Fruit fly (Drosophila melanogaster) whole organism, embryonic: ENCODE results near the gene CG34008.
A peak's percentile ranks its signal among the peaks of the same experiment; 100 is the strongest.

Experiments
- Awh ChIP-seq: fragments of 200-800 bp; sonication (Bioruptor generic); IDR thresholded peaks from 2 replicates; pipeline ENCODE4, ENCODE4 v1.3.6; 2022; ENCODE audit warnings: missing biosample characterization, missing genetic modification characterization
- CG10543 ChIP-seq: fragments of 200-800 bp; sonication (Bioruptor generic); optimal IDR thresholded peaks from 3 replicates; lab custom pipeline; 2017; ENCODE audit warnings: missing biosample characterization, mild to moderate bottlenecking, missing genetic modification characterization, moderate library complexity
- CG1233 ChIP-seq: fragments of 200-800 bp; sonication (Bioruptor generic); optimal IDR thresholded peaks from 4 replicates; lab custom pipeline; 2018; ENCODE audit warnings: missing biosample characterization, mild to moderate bottlenecking, missing genetic modification characterization
- CG12744 ChIP-seq: fragments of 200-800 bp; sonication (Bioruptor generic); optimal IDR thresholded peaks from 2 replicates; lab custom pipeline; 2016; ENCODE audit warnings: missing biosample characterization, missing genetic modification characterization
- CG12769 ChIP-seq: fragments of 200-800 bp; sonication (Bioruptor generic); optimal IDR thresholded peaks from 2 replicates; lab custom pipeline; 2019; ENCODE audit warnings: missing biosample characterization, mild to moderate bottlenecking, missing genetic modification characterization, moderate library complexity
- CG13894 ChIP-seq: fragments of 200-800 bp; sonication (Bioruptor generic); optimal IDR thresholded peaks from 3 replicates; lab custom pipeline; 2018; ENCODE audit warnings: missing biosample characterization, mild to moderate bottlenecking, missing genetic modification characterization, moderate library complexity
- CG4854 ChIP-seq: fragments of 200-800 bp; sonication (Bioruptor generic); optimal IDR thresholded peaks from 2 replicates; lab custom pipeline; 2016; ENCODE audit warnings: missing biosample characterization, missing genetic modification characterization, inconsistent platforms
- CG5180 ChIP-seq: fragments of 200-800 bp; sonication (Bioruptor generic); optimal IDR thresholded peaks from 3 replicates; lab custom pipeline; 2017; ENCODE audit warnings: missing biosample characterization, missing genetic modification characterization, mild to moderate bottlenecking, moderate library complexity, missing genetic modification reagents
- CG6175 ChIP-seq: fragments of 200-800 bp; sonication (Bioruptor generic); IDR thresholded peaks from 3 replicates; pipeline ENCODE4 v1.3.6; 2022; ENCODE audit warnings: missing biosample characterization, missing genetic modification characterization
- CG6791 ChIP-seq: fragments of 200-800 bp; sonication (Bioruptor generic); IDR thresholded peaks from 3 replicates; pipeline ENCODE4 v1.3.6; 2022; ENCODE audit warnings: missing biosample characterization, missing genetic modification characterization; ENCODE audit not compliant: partially characterized antibody
- D19B ChIP-seq: fragments of 200-800 bp; sonication (Bioruptor generic); optimal IDR thresholded peaks from 2 replicates; lab custom pipeline; 2017; ENCODE audit warnings: missing biosample characterization, mild to moderate bottlenecking, missing genetic modification characterization
- Deaf1 ChIP-seq: fragments of 200-800 bp; optimal IDR thresholded peaks from 3 replicates; lab custom pipeline; 2019; ENCODE audit warnings: missing biosample characterization, mild to moderate bottlenecking, missing genetic modification characterization, moderate library complexity
- Drgx ChIP-seq: fragments of 200-800 bp; sonication (Bioruptor generic); IDR thresholded peaks from 2 replicates; pipeline ENCODE4 v1.3.6; 2022; ENCODE audit warnings: missing biosample characterization, missing genetic modification characterization
- HLH3B ChIP-seq: fragments of 200-800 bp; sonication (Bioruptor generic); IDR thresholded peaks from 2 replicates; pipeline ENCODE4 v1.3.6; 2022; ENCODE audit warnings: missing biosample characterization, missing genetic modification characterization
- HmgZ ChIP-seq: fragments of 200-800 bp; sonication (Bioruptor generic); optimal IDR thresholded peaks from 2 replicates; lab custom pipeline; 2018; ENCODE audit warnings: missing biosample characterization, mild to moderate bottlenecking, missing genetic modification characterization
- Hr39 ChIP-seq: fragments of >200 bp; optimal IDR thresholded peaks from 2 replicates; lab custom pipeline; 2017
- Med ChIP-seq: fragments of 200-800 bp; sonication (Bioruptor generic); peaks from one replicate; lab custom pipeline; 2016; ENCODE audit warnings: missing biosample characterization, missing genetic modification characterization, mild to moderate bottlenecking, inconsistent platforms, moderate library complexity
- NFAT ChIP-seq: fragments of 200-800 bp; sonication (Bioruptor generic); IDR thresholded peaks from 2 replicates; pipeline ENCODE4 v1.3.6; 2022; ENCODE audit warnings: missing biosample characterization, missing genetic modification characterization
- Oaz ChIP-seq: fragments of 200-800 bp; sonication (Bioruptor generic); IDR thresholded peaks from 2 replicates; pipeline ENCODE4 v1.3.6; 2022; ENCODE audit warnings: missing biosample characterization, missing genetic modification characterization
- Rfx ChIP-seq: fragments of 200-800 bp; sonication (Bioruptor generic); IDR thresholded peaks from 2 replicates; pipeline ENCODE4 v1.3.6; 2022; ENCODE audit warnings: missing biosample characterization, missing genetic modification characterization
- cg ChIP-seq: fragments of 200-800 bp; sonication (Bioruptor generic); optimal IDR thresholded peaks from 3 replicates; lab custom pipeline; 2019; ENCODE audit warnings: missing biosample characterization, mild to moderate bottlenecking, missing genetic modification characterization, moderate library complexity
- chinmo ChIP-seq: fragments of 200-800 bp; sonication (Bioruptor generic); IDR thresholded peaks from 4 replicates; pipeline ENCODE4 v1.3.6; 2022; ENCODE audit warnings: missing biosample characterization, missing genetic modification characterization; ENCODE audit not compliant: partially characterized antibody
- ci ChIP-seq: fragments of 200-800 bp; sonication (Bioruptor generic); IDR thresholded peaks from 3 replicates; pipeline ENCODE4 v1.3.6; 2022; ENCODE audit warnings: missing biosample characterization, missing genetic modification characterization
- corto ChIP-seq: fragments of 200-800 bp; sonication (Bioruptor generic); optimal IDR thresholded peaks from 2 replicates; lab custom pipeline; 2016; ENCODE audit warnings: missing biosample characterization, mild to moderate bottlenecking, missing genetic modification characterization, moderate library complexity
- crol ChIP-seq: fragments of 200-800 bp; sonication (Bioruptor generic); IDR thresholded peaks from 2 replicates; pipeline ENCODE4 v1.3.6; 2022; ENCODE audit warnings: missing biosample characterization, missing genetic modification characterization
- crp ChIP-seq, 2 experiments: fragments of 200-800 bp; sonication (Bioruptor generic); optimal IDR thresholded peaks; 2 replicates in 1 of 2; 3 replicates in 1 of 2; lab custom pipeline; 2017; ENCODE audit warnings: missing biosample characterization in 2 of 2, missing genetic modification characterization in 2 of 2, mild to moderate bottlenecking in 1 of 2, moderate library complexity in 1 of 2
- ftz-f1 ChIP-seq: fragments of 200-800 bp; sonication (Bioruptor generic); optimal IDR thresholded peaks from 2 replicates; lab custom pipeline; 2016; ENCODE audit warnings: missing biosample characterization, missing genetic modification characterization
- gcm ChIP-seq: fragments of 200-800 bp; sonication (Bioruptor generic); optimal IDR thresholded peaks from 2 replicates; lab custom pipeline; 2019; ENCODE audit warnings: missing biosample characterization, mild to moderate bottlenecking, missing genetic modification characterization, moderate library complexity
- grau ChIP-seq: fragments of 200-800 bp; optimal IDR thresholded peaks from 3 replicates; lab custom pipeline; 2019; ENCODE audit warnings: missing biosample characterization, mild to moderate bottlenecking, missing genetic modification characterization, moderate library complexity
- gsb ChIP-seq: fragments of 200-800 bp; sonication (Bioruptor generic); IDR thresholded peaks from 2 replicates; pipeline ENCODE4 v1.3.6; 2022; ENCODE audit warnings: missing biosample characterization, missing genetic modification characterization
- h ChIP-seq: fragments of >200 bp; optimal IDR thresholded peaks from 2 replicates; lab custom pipeline; 2017
- hbn ChIP-seq: fragments of 200-800 bp; sonication (Bioruptor generic); IDR thresholded peaks from 2 replicates; pipeline ENCODE4 v1.3.6; 2022; ENCODE audit warnings: missing biosample characterization, missing genetic modification characterization; ENCODE audit not compliant: partially characterized antibody
- lab ChIP-seq: fragments of 200-800 bp; sonication (Bioruptor generic); optimal IDR thresholded peaks from 3 replicates; lab custom pipeline; 2017; ENCODE audit warnings: missing biosample characterization, missing genetic modification characterization, mild to moderate bottlenecking, moderate library complexity, missing genetic modification reagents
- lov ChIP-seq, 2 experiments: fragments of 200-800 bp in 1 of 2; fragments of >200 bp in 1 of 2; sonication (Bioruptor generic) in 1 of 2; IDR thresholded peaks in 1 of 2; optimal IDR thresholded peaks in 1 of 2; 2 replicates in 1 of 2; 3 replicates in 1 of 2; pipeline versions ENCODE4 v1.3.6 to Lab custom; 2017 to 2022; ENCODE audit warnings: missing biosample characterization in 1 of 2, missing genetic modification characterization in 1 of 2
- nau ChIP-seq: fragments of 200-800 bp; sonication (Bioruptor generic); optimal IDR thresholded peaks from 3 replicates; lab custom pipeline; 2017; ENCODE audit warnings: missing biosample characterization, mild to moderate bottlenecking, missing genetic modification characterization, missing genetic modification reagents
- nmo ChIP-seq: fragments of 200-800 bp; sonication (Bioruptor generic); optimal IDR thresholded peaks from 2 replicates; lab custom pipeline; 2018; ENCODE audit warnings: missing biosample characterization, mild to moderate bottlenecking, missing genetic modification characterization, moderate library complexity
- nom ChIP-seq: fragments of 200-800 bp; sonication (Bioruptor generic); optimal IDR thresholded peaks from 2 replicates; lab custom pipeline; 2017; ENCODE audit warnings: missing biosample characterization, missing genetic modification characterization, mild to moderate bottlenecking, moderate library complexity, missing genetic modification reagents
- phol ChIP-seq: fragments of 200-800 bp; sonication (Bioruptor generic); optimal IDR thresholded peaks from 3 replicates; lab custom pipeline; 2018; ENCODE audit warnings: missing biosample characterization, mild to moderate bottlenecking, missing genetic modification characterization, moderate library complexity
- repo ChIP-seq: fragments of 200-800 bp; sonication (Bioruptor generic); optimal IDR thresholded peaks from 2 replicates; lab custom pipeline; 2016; ENCODE audit warnings: missing biosample characterization, missing genetic modification characterization
- sd ChIP-seq: fragments of 200-800 bp; sonication (Bioruptor generic); optimal IDR thresholded peaks from 3 replicates; lab custom pipeline; 2018; ENCODE audit warnings: missing biosample characterization, mild to moderate bottlenecking, missing genetic modification characterization, moderate library complexity
- seq ChIP-seq: fragments of 200-800 bp; sonication (Bioruptor generic); IDR thresholded peaks from 2 replicates; pipeline ENCODE4 v1.3.6; 2022; ENCODE audit warnings: missing biosample characterization, missing genetic modification characterization
- slbo ChIP-seq: fragments of 200-800 bp; sonication (Bioruptor generic); IDR thresholded peaks from 2 replicates; pipeline ENCODE4 v1.3.6; 2022; ENCODE audit warnings: missing biosample characterization, missing genetic modification characterization
- sqz ChIP-seq: fragments of 200-800 bp; sonication (Bioruptor generic); optimal IDR thresholded peaks from 3 replicates; lab custom pipeline; 2018; ENCODE audit warnings: missing biosample characterization, mild to moderate bottlenecking, missing genetic modification characterization
- sr ChIP-seq: fragments of 200-800 bp; sonication (Bioruptor generic); IDR thresholded peaks from 3 replicates; pipeline ENCODE4 v1.3.6; 2022; ENCODE audit warnings: missing biosample characterization, missing genetic modification characterization
- ttk ChIP-seq: fragments of 200-800 bp; sonication (Bioruptor generic); IDR thresholded peaks from 2 replicates; pipeline ENCODE4 v2.1.2; 2022; ENCODE audit warnings: missing biosample characterization, missing genetic modification characterization
- zf30C ChIP-seq: fragments of 200-800 bp; sonication (Bioruptor generic); optimal IDR thresholded peaks from 3 replicates; lab custom pipeline; 2018; ENCODE audit warnings: missing biosample characterization, mild to moderate bottlenecking, missing genetic modification characterization
- zfh2 ChIP-seq: fragments of 200-800 bp; sonication (Bioruptor generic); optimal IDR thresholded peaks from 2 replicates; lab custom pipeline; 2016; ENCODE audit warnings: missing biosample characterization, missing genetic modification characterization

CG34008 gene

dm6 chr3R:20605078-20605477 is 23.8 kb upstream of the CG34008 start:
- TF ChIP-seq Hr39 (lab: Kevin White, UChicago): peak; percentile 45
- peak; percentile 38 for TF ChIP-seq grau (tag; lab: Kevin White, UChicago)
- TF ChIP-seq Med (GFP tag; lab: Kevin White, UChicago): peak; percentile 9
- peak; percentile 20 for TF ChIP-seq cg
- 0 out of 4 replicates have a peak, but pooled peaks have one; percentile 24 for TF ChIP-seq chinmo
- TF ChIP-seq zf30C (GFP tag; lab: Kevin White, UChicago): no peak
- peak; percentile 35; the same call in 1 of the 2 replicates for TF ChIP-seq crol (GFP tag; lab: Robert Waterston, UW)
- TF ChIP-seq sqz (GFP tag; lab: Kevin White, UChicago): no peak

dm6 chr3R:20604078-20604477 is 22.8 kb upstream of the CG34008 start:
- TF ChIP-seq crp (GFP tag; optimal IDR thresholded peaks at IDR 0.05; lab: Kevin White, UChicago): no peak
- TF ChIP-seq CG10543 (GFP tag; lab: Kevin White, UChicago): peak; percentile 87
- peak; percentile 98 for TF ChIP-seq sr (GFP tag; lab: Robert Waterston, UW)
- TF ChIP-seq chinmo: 0 out of 4 replicates have a peak, but pooled peaks have one; percentile 56
- TF ChIP-seq CG1233 (GFP tag; lab: Kevin White, UChicago): no peak
- TF ChIP-seq nau: peak; percentile 78
- no peak for TF ChIP-seq h (lab: Kevin White, UChicago)
- TF ChIP-seq crol (GFP tag; lab: Robert Waterston, UW): peak; percentile 63
- 0 out of 2 replicates have a peak, but pooled peaks have one; percentile 15 for TF ChIP-seq slbo (GFP tag; lab: Robert Waterston, UW)
- peak; percentile 96 for TF ChIP-seq Deaf1 (tag; lab: Kevin White, UChicago)
- no peak for TF ChIP-seq CG5180 (GFP tag; lab: Kevin White, UChicago)
- no peak for TF ChIP-seq Awh (GFP tag; lab: Robert Waterston, UW)
- no peak for TF ChIP-seq repo (GFP tag; lab: Kevin White, UChicago)
- peak; percentile 36; the same call in 1 of the 2 replicates for TF ChIP-seq Drgx (GFP tag; lab: Robert Waterston, UW)
- TF ChIP-seq gsb (GFP tag; lab: Robert Waterston, UW): 0 out of 2 replicates have a peak, but pooled peaks have one; percentile 15
- TF ChIP-seq seq (GFP tag; lab: Robert Waterston, UW): no peak
- TF ChIP-seq D19B: no peak
- no peak for TF ChIP-seq corto
- TF ChIP-seq zfh2 (GFP tag; lab: Kevin White, UChicago): no peak
- TF ChIP-seq CG6791 (GFP tag; lab: Robert Waterston, UW): no peak
- peak; percentile 79 for TF ChIP-seq gcm
- TF ChIP-seq Rfx (GFP tag; lab: Robert Waterston, UW): peak; percentile 35; the same call in 1 of the 2 replicates
- 0 out of 2 replicates have a peak, but pooled peaks have one; percentile 29 for TF ChIP-seq ttk (GFP tag; lab: Robert Waterston, UW)
- TF ChIP-seq NFAT (GFP tag; lab: Robert Waterston, UW): no peak
- TF ChIP-seq ftz-f1 (GFP tag; lab: Kevin White, UChicago): peak; percentile 26
- TF ChIP-seq hbn (GFP tag; lab: Robert Waterston, UW): no peak
- peak; percentile 89 for TF ChIP-seq CG12769 (tag; lab: Kevin White, UChicago)
- peak; percentile 31 for TF ChIP-seq CG13894
- TF ChIP-seq ci (GFP tag; lab: Robert Waterston, UW): peak; percentile 37; the same call in 2 of the 3 replicates
- TF ChIP-seq lov (optimal IDR thresholded peaks at IDR 0.05; lab: Kevin White, UChicago): no peak
- TF ChIP-seq lov (GFP tag; IDR thresholded peaks at IDR 0.05; lab: Robert Waterston, UW): 0 out of 3 replicates have a peak, but pooled peaks have one; percentile 32
- TF ChIP-seq nmo (GFP tag; lab: Kevin White, UChicago): no peak
- TF ChIP-seq HmgZ (tag; lab: Kevin White, UChicago): no peak
- TF ChIP-seq Oaz (GFP tag; lab: Robert Waterston, UW): no peak
- peak; percentile 91 for TF ChIP-seq CG6175
- TF ChIP-seq HLH3B (GFP tag; lab: Robert Waterston, UW): peak; percentile 7; the same call in 1 of the 2 replicates
- no peak for TF ChIP-seq CG12744 (GFP tag; lab: Kevin White, UChicago)
- no peak for TF ChIP-seq CG4854 (GFP tag; lab: Kevin White, UChicago)
- peak; percentile 25 for TF ChIP-seq lab (GFP tag; lab: Kevin White, UChicago)
- TF ChIP-seq sd (tag; lab: Kevin White, UChicago): peak; percentile 3
- peak; percentile 47 for TF ChIP-seq nom (GFP tag; lab: Kevin White, UChicago)
- TF ChIP-seq phol (tag; lab: Kevin White, UChicago): no peak
